Fruit fly (Drosophila melanogaster): ENCODE data around the gene ttk.
A peak's percentile ranks its signal among the peaks of the same experiment; 100 is the strongest.

The ttk gene

dm6 chr3R:31717299-31718167, 3.9 kb downstream of the ttk start (continued):
- peak; percentile 52 for TF ChIP-seq ems (GFP tag; optimal IDR thresholded peaks at IDR 0.05)
- TF ChIP-seq ato (GFP tag; IDR thresholded peaks at IDR 0.05; ENCODE audit: partially characterized antibody), result no peak
- TF ChIP-seq Dfd (GFP tag; optimal IDR thresholded peaks at IDR 0.05), result no peak
- peak; percentile 5 for TF ChIP-seq CG13894 (tag; optimal IDR thresholded peaks at IDR 0.05)
- peak; percentile 77 for TF ChIP-seq CG17361 (GFP tag; IDR thresholded peaks at IDR 0.05)
- TF ChIP-seq CrebB (tag; optimal IDR thresholded peaks at IDR 0.05), result no peak
- TF ChIP-seq Ssrp (tag; optimal IDR thresholded peaks at IDR 0.05), result peak; percentile 64
- TF ChIP-seq CG2875 (GFP tag; optimal IDR thresholded peaks at IDR 0.05), result peak; percentile 36
- TF ChIP-seq E2f1 (GFP tag; IDR thresholded peaks at IDR 0.05), result peak; percentile 36; the same call in 1 of the 2 replicates
- TF ChIP-seq CG2116 (GFP tag; optimal IDR thresholded peaks at IDR 0.05), result no peak
- TF ChIP-seq Meics (GFP tag; optimal IDR thresholded peaks at IDR 0.05), result peak; percentile 73
- TF ChIP-seq oc (tag; optimal IDR thresholded peaks at IDR 0.05), result peak; percentile 31
- TF ChIP-seq CG18011 (GFP tag; optimal IDR thresholded peaks at IDR 0.05), result peak; percentile 41
- TF ChIP-seq gce (GFP tag; IDR thresholded peaks at IDR 0.05), result 0 out of 3 replicates have a peak, but pooled peaks have one; percentile 5
- peak; percentile 36 for TF ChIP-seq CHES-1-like (GFP tag; optimal IDR thresholded peaks at IDR 0.05)
- TF ChIP-seq Dref (GFP tag; IDR thresholded peaks at IDR 0.05), result no peak
- peak; percentile 35 for TF ChIP-seq CG6654 (GFP tag; optimal IDR thresholded peaks at IDR 0.05)
- peak; percentile 23 for TF ChIP-seq Chrac-16 (GFP tag; optimal IDR thresholded peaks at IDR 0.05)
- TF ChIP-seq Dip3 (GFP tag; optimal IDR thresholded peaks at IDR 0.05), result peak; percentile 61
- peak; percentile 59 for TF ChIP-seq tx (GFP tag; optimal IDR thresholded peaks at IDR 0.05)
- 0 out of 3 replicates have a peak, but pooled peaks have one; percentile 22 for TF ChIP-seq B-H1 (GFP tag; IDR thresholded peaks at IDR 0.05)
- peak; percentile 68 for TF ChIP-seq Sox102F (GFP tag; optimal IDR thresholded peaks at IDR 0.05)
- TF ChIP-seq gsb (GFP tag; IDR thresholded peaks at IDR 0.05), result no peak
- no peak for TF ChIP-seq CG7271 (tag; optimal IDR thresholded peaks at IDR 0.05)
- TF ChIP-seq seq (GFP tag; IDR thresholded peaks at IDR 0.05), result peak; percentile 66
- no peak for TF ChIP-seq sc (optimal IDR thresholded peaks at IDR 0.05)
- no peak for TF ChIP-seq sc (GFP tag; optimal IDR thresholded peaks at IDR 0.05)
- peak; percentile 19; the same call in 1 of the 2 replicates for TF ChIP-seq sisA (GFP tag; IDR thresholded peaks at IDR 0.05)
- no peak for TF ChIP-seq C15 (GFP tag; IDR thresholded peaks at IDR 0.05)
- peak; percentile 57 for TF ChIP-seq CG1792 (GFP tag; optimal IDR thresholded peaks at IDR 0.05)
- peak; percentile 45; the same call in 1 of the 2 replicates for TF ChIP-seq wor (GFP tag; IDR thresholded peaks at IDR 0.05)
- no peak for TF ChIP-seq D (optimal IDR thresholded peaks at IDR 0.05)
- TF ChIP-seq D (GFP tag; optimal IDR thresholded peaks at IDR 0.05), result peak; percentile 18
- TF ChIP-seq prd (optimal IDR thresholded peaks at IDR 0.05), result no peak
- peak; percentile 74 for TF ChIP-seq prd (GFP tag; IDR thresholded peaks at IDR 0.05)
- peak; percentile 30 for TF ChIP-seq CG6854 (GFP tag; optimal IDR thresholded peaks at IDR 0.05)
- TF ChIP-seq Ptx1 (GFP tag; IDR thresholded peaks at IDR 0.05), result peak; percentile 62
- TF ChIP-seq Tbp (GFP tag; optimal IDR thresholded peaks at IDR 0.05), result no peak
- peak; percentile 58 for TF ChIP-seq CG9215 (GFP tag; IDR thresholded peaks at IDR 0.05)
- 0 out of 2 replicates have a peak, but pooled peaks have one; percentile 42 for TF ChIP-seq Nf-YA (GFP tag; IDR thresholded peaks at IDR 0.05)
- TF ChIP-seq CG14710 (tag; optimal IDR thresholded peaks at IDR 0.05), result peak; percentile 19
- peak; percentile 79 for TF ChIP-seq lilli (GFP tag; optimal IDR thresholded peaks at IDR 0.05)
- TF ChIP-seq CoRest (tag; optimal IDR thresholded peaks at IDR 0.05), result peak; percentile 74
- TF ChIP-seq Six4 (GFP tag; optimal IDR thresholded peaks at IDR 0.05), result no peak
- peak; percentile 36 for TF ChIP-seq CG1529 (GFP tag; optimal IDR thresholded peaks at IDR 0.05)
- peak; percentile 15 for TF ChIP-seq Bdp1 (GFP tag; optimal IDR thresholded peaks at IDR 0.05)
- 0 out of 2 replicates have a peak, but pooled peaks have one; percentile 25 for TF ChIP-seq CG5953 (GFP tag; IDR thresholded peaks at IDR 0.05)
- no peak for TF ChIP-seq CG17568 (GFP tag; optimal IDR thresholded peaks at IDR 0.05)
- TF ChIP-seq dimm (GFP tag; IDR thresholded peaks at IDR 0.05), result no peak
- TF ChIP-seq CG13424 (tag; optimal IDR thresholded peaks at IDR 0.05), result peak; percentile 73

Measured in whole organism, embryonic.